Fruit fly (Drosophila melanogaster) whole organism, embryonic: ENCODE data around the gene CG15418.
A peak's percentile ranks its signal among the peaks of the same experiment; 100 is the strongest.

Experiments used
- B-H1 ChIP-seq: fragments of 200-800 bp; sonication (Bioruptor generic); IDR thresholded peaks from 3 replicates; pipeline ENCODE4 v1.3.6; 2022; ENCODE audit warnings: missing biosample characterization, missing genetic modification characterization
- CG10147 ChIP-seq: fragments of 200-800 bp; sonication (Bioruptor generic); optimal IDR thresholded peaks from 2 replicates; lab custom pipeline; 2019; ENCODE audit warnings: missing biosample characterization, mild to moderate bottlenecking, missing genetic modification characterization, moderate library complexity
- CG11560 ChIP-seq: fragments of 200-800 bp; sonication (Bioruptor generic); IDR thresholded peaks from 3 replicates; pipeline ENCODE4 v1.3.6; 2022; ENCODE audit warnings: missing biosample characterization, missing genetic modification characterization
- CG12659 ChIP-seq: fragments of 200-800 bp; sonication (Bioruptor generic); optimal IDR thresholded peaks from 3 replicates; lab custom pipeline; 2017; ENCODE audit warnings: mild to moderate bottlenecking, missing biosample characterization, missing genetic modification reagents, missing genetic modification characterization
- CG13296 ChIP-seq: fragments of 200-800 bp; sonication (Bioruptor generic); optimal IDR thresholded peaks from 3 replicates; lab custom pipeline; 2018; ENCODE audit warnings: missing biosample characterization, mild to moderate bottlenecking, missing genetic modification characterization
- CG17802 ChIP-seq: fragments of 200-800 bp; sonication (Bioruptor generic); optimal IDR thresholded peaks from 2 replicates; lab custom pipeline; 2018; ENCODE audit warnings: missing biosample characterization, mild to moderate bottlenecking, missing genetic modification characterization, moderate library complexity
- CG17912 ChIP-seq: fragments of 200-800 bp; sonication (Bioruptor generic); optimal IDR thresholded peaks from 2 replicates; lab custom pipeline; 2018; ENCODE audit warnings: missing biosample characterization, mild to moderate bottlenecking, missing genetic modification characterization
- CG1792 ChIP-seq: fragments of 200-800 bp; sonication (Bioruptor generic); optimal IDR thresholded peaks from 2 replicates; lab custom pipeline; 2016; ENCODE audit warnings: missing biosample characterization, missing genetic modification characterization
- CG1832 ChIP-seq: fragments of 200-800 bp; sonication (Bioruptor generic); optimal IDR thresholded peaks from 2 replicates; lab custom pipeline; 2017; ENCODE audit warnings: missing biosample characterization, mild to moderate bottlenecking, missing genetic modification characterization, inconsistent platforms
- CG18476 ChIP-seq: fragments of 200-800 bp; sonication (Bioruptor generic); optimal IDR thresholded peaks from 2 replicates; lab custom pipeline; 2016; ENCODE audit warnings: missing biosample characterization, mild to moderate bottlenecking, missing genetic modification characterization
- CG2202 ChIP-seq: fragments of 200-800 bp; sonication (Bioruptor generic); optimal IDR thresholded peaks from 2 replicates; lab custom pipeline; 2018; ENCODE audit warnings: missing biosample characterization, mild to moderate bottlenecking, missing genetic modification characterization
- CG3065 ChIP-seq: fragments of 200-800 bp; sonication (Bioruptor generic); optimal IDR thresholded peaks from 2 replicates; lab custom pipeline; 2016; ENCODE audit warnings: missing biosample characterization, missing genetic modification characterization
- CG3407 ChIP-seq: fragments of 200-800 bp; sonication (Bioruptor generic); optimal IDR thresholded peaks from 2 replicates; lab custom pipeline; 2018; ENCODE audit warnings: missing biosample characterization, mild to moderate bottlenecking, missing genetic modification characterization
- CG3995 ChIP-seq: fragments of 200-800 bp; sonication (Bioruptor generic); optimal IDR thresholded peaks from 3 replicates; lab custom pipeline; 2016; ENCODE audit warnings: missing biosample characterization, missing genetic modification characterization
- CG4282 ChIP-seq: fragments of 200-800 bp; sonication (Bioruptor generic); optimal IDR thresholded peaks from 2 replicates; lab custom pipeline; 2016; ENCODE audit warnings: missing biosample characterization, missing genetic modification characterization
- CG4360 ChIP-seq: fragments of 200-800 bp; sonication (Bioruptor generic); IDR thresholded peaks from 2 replicates; pipeline ENCODE4 v1.3.6; 2022; ENCODE audit warnings: missing biosample characterization, missing genetic modification characterization
- CG5953 ChIP-seq: fragments of 200-800 bp; sonication (Bioruptor generic); IDR thresholded peaks from 2 replicates; pipeline ENCODE4 v1.3.6; 2022; ENCODE audit warnings: missing biosample characterization, missing genetic modification characterization
- CG6689 ChIP-seq: fragments of 200-800 bp; sonication (Bioruptor generic); IDR thresholded peaks from 2 replicates; pipeline ENCODE4 v1.3.6; 2022; ENCODE audit warnings: missing biosample characterization, missing genetic modification characterization
- CG9437 ChIP-seq: fragments of 200-800 bp; sonication (Bioruptor generic); optimal IDR thresholded peaks from 2 replicates; lab custom pipeline; 2018; ENCODE audit warnings: missing biosample characterization, mild to moderate bottlenecking, missing genetic modification characterization
- CG9609 ChIP-seq: fragments of 200-800 bp; sonication (Bioruptor generic); optimal IDR thresholded peaks from 3 replicates; lab custom pipeline; 2016; ENCODE audit warnings: missing biosample characterization, missing genetic modification characterization
- Camta ChIP-seq: fragments of 200-800 bp; sonication (Bioruptor generic); optimal IDR thresholded peaks from 2 replicates; lab custom pipeline; 2016; ENCODE audit warnings: missing biosample characterization, missing genetic modification characterization
- Chrac-16 ChIP-seq: fragments of 200-800 bp; sonication (Bioruptor generic); optimal IDR thresholded peaks from 3 replicates; lab custom pipeline; 2016; ENCODE audit warnings: missing biosample characterization, missing genetic modification characterization
- Dek ChIP-seq: fragments of 200-800 bp; sonication (Bioruptor generic); optimal IDR thresholded peaks from 3 replicates; lab custom pipeline; 2019; ENCODE audit warnings: missing biosample characterization, mild to moderate bottlenecking, missing genetic modification characterization, moderate library complexity
- Eip74EF ChIP-seq, 2 experiments: fragments of 200-800 bp in 1 of 2; fragments of >200 bp in 1 of 2; sonication (Bioruptor generic) in 1 of 2; optimal IDR thresholded peaks; 2 replicates each; lab custom pipeline; 2017 to 2019; ENCODE audit warnings: missing biosample characterization in 2 of 2, missing genetic modification characterization in 2 of 2, mild to moderate bottlenecking in 1 of 2, moderate library complexity in 1 of 2
- H15 ChIP-seq: fragments of 200-800 bp; sonication (Bioruptor generic); IDR thresholded peaks from 3 replicates; pipeline ENCODE4 v1.3.6; 2022; ENCODE audit warnings: missing biosample characterization, missing genetic modification characterization
- HLH54F ChIP-seq: fragments of 200-800 bp; sonication (Bioruptor generic); optimal IDR thresholded peaks from 3 replicates; lab custom pipeline; 2016; ENCODE audit warnings: missing biosample characterization, missing genetic modification characterization
- Hr51 ChIP-seq, 2 experiments: fragments of 200-800 bp; sonication (Bioruptor generic); optimal IDR thresholded peaks; 2 replicates in 1 of 2; 3 replicates in 1 of 2; lab custom pipeline; 2016 to 2018; ENCODE audit warnings: missing biosample characterization in 2 of 2, missing genetic modification characterization in 2 of 2, mild to moderate bottlenecking in 1 of 2, moderate library complexity in 1 of 2
- Kr ChIP-seq: fragments of 200-800 bp; sonication (Bioruptor generic); optimal IDR thresholded peaks from 2 replicates; lab custom pipeline; 2017; ENCODE audit warnings: missing biosample characterization, mild to moderate bottlenecking, missing genetic modification characterization
- Mrtf ChIP-seq: fragments of 200-800 bp; sonication (Bioruptor generic); IDR thresholded peaks from 3 replicates; pipeline ENCODE4 v1.3.6; 2022; ENCODE audit warnings: missing biosample characterization, missing genetic modification characterization
- NFAT ChIP-seq: fragments of 200-800 bp; sonication (Bioruptor generic); IDR thresholded peaks from 2 replicates; pipeline ENCODE4 v1.3.6; 2022; ENCODE audit warnings: missing biosample characterization, missing genetic modification characterization
- Ptx1 ChIP-seq: fragments of 200-800 bp; sonication (Bioruptor generic); IDR thresholded peaks from 2 replicates; pipeline ENCODE4 v1.3.6; 2022; ENCODE audit warnings: missing biosample characterization, missing genetic modification characterization
- Sry-β ChIP-seq: fragments of 200-800 bp; sonication (Bioruptor generic); optimal IDR thresholded peaks from 2 replicates; lab custom pipeline; 2018; ENCODE audit warnings: missing biosample characterization, mild to moderate bottlenecking, missing genetic modification characterization, moderate library complexity
- Ssrp ChIP-seq: fragments of 200-800 bp; sonication (Bioruptor generic); optimal IDR thresholded peaks from 2 replicates; lab custom pipeline; 2018; ENCODE audit warnings: missing biosample characterization, mild to moderate bottlenecking, missing genetic modification characterization, moderate library complexity
- ac ChIP-seq: fragments of 200-800 bp; sonication (Bioruptor generic); optimal IDR thresholded peaks from 3 replicates; lab custom pipeline; 2017; ENCODE audit warnings: missing biosample characterization, mild to moderate bottlenecking, missing genetic modification characterization
- br ChIP-seq: fragments of >200 bp; optimal IDR thresholded peaks from 2 replicates; lab custom pipeline; 2017
- cad ChIP-seq: fragments of >200 bp; optimal IDR thresholded peaks from 2 replicates; lab custom pipeline; 2017; ENCODE audit warnings: missing biosample characterization, missing genetic modification characterization
- crol ChIP-seq: fragments of 200-800 bp; sonication (Bioruptor generic); IDR thresholded peaks from 2 replicates; pipeline ENCODE4 v1.3.6; 2022; ENCODE audit warnings: missing biosample characterization, missing genetic modification characterization
- dm ChIP-seq: fragments of 200-800 bp; sonication (Bioruptor generic); optimal IDR thresholded peaks from 3 replicates; lab custom pipeline; 2016; ENCODE audit warnings: missing biosample characterization, missing genetic modification characterization
- ems ChIP-seq: fragments of 200-800 bp; sonication (Bioruptor generic); optimal IDR thresholded peaks from 3 replicates; lab custom pipeline; 2016; ENCODE audit warnings: missing biosample characterization, missing genetic modification characterization
- fd102C ChIP-seq: fragments of 200-800 bp; sonication (Bioruptor generic); optimal IDR thresholded peaks from 2 replicates; lab custom pipeline; 2018; ENCODE audit warnings: missing biosample characterization, mild to moderate bottlenecking, missing genetic modification characterization, moderate library complexity
- fd3F ChIP-seq: fragments of 200-800 bp; sonication (Bioruptor generic); optimal IDR thresholded peaks from 2 replicates; lab custom pipeline; 2018; ENCODE audit warnings: missing biosample characterization, mild to moderate bottlenecking, missing genetic modification characterization, moderate library complexity
- gcm ChIP-seq: fragments of 200-800 bp; sonication (Bioruptor generic); optimal IDR thresholded peaks from 2 replicates; lab custom pipeline; 2019; ENCODE audit warnings: missing biosample characterization, mild to moderate bottlenecking, missing genetic modification characterization, moderate library complexity
- hkb ChIP-seq, 2 experiments: fragments of 200-800 bp in 1 of 2; fragments of >200 bp in 1 of 2; sonication (Bioruptor generic) in 1 of 2; IDR thresholded peaks in 1 of 2; optimal IDR thresholded peaks in 1 of 2; 2 replicates each; pipeline versions ENCODE4 v1.3.6 to Lab custom; 2017 to 2022; ENCODE audit warnings: missing biosample characterization in 1 of 2, missing genetic modification characterization in 1 of 2
- jumu ChIP-seq: fragments of 200-800 bp; sonication (Bioruptor generic); optimal IDR thresholded peaks from 3 replicates; lab custom pipeline; 2016; ENCODE audit warnings: missing biosample characterization, missing genetic modification characterization
- ken ChIP-seq: fragments of 200-800 bp; sonication (Bioruptor generic); IDR thresholded peaks from 3 replicates; pipeline ENCODE4 v1.3.6; 2022; ENCODE audit warnings: missing biosample characterization, missing genetic modification characterization
- kni ChIP-seq: fragments of 200-800 bp; sonication (Bioruptor generic); optimal IDR thresholded peaks from 3 replicates; lab custom pipeline; 2017; ENCODE audit warnings: mild to moderate bottlenecking, missing biosample characterization, missing genetic modification reagents, missing genetic modification characterization
- prd ChIP-seq, 3 experiments: fragments of >200 bp in 2 of 3; fragments of 200-800 bp in 1 of 3; sonication (Bioruptor generic) in 1 of 3; optimal IDR thresholded peaks in 2 of 3; IDR thresholded peaks in 1 of 3; 2 replicates in 2 of 3; 3 replicates in 1 of 3; pipeline versions ENCODE4 v1.3.6 to Lab custom; 2017 to 2022; ENCODE audit warnings: missing biosample characterization in 1 of 3, missing genetic modification characterization in 1 of 3
- row ChIP-seq: fragments of 200-800 bp; sonication (Bioruptor generic); IDR thresholded peaks from 3 replicates; pipeline ENCODE4 v1.3.6; 2022; ENCODE audit warnings: missing biosample characterization, missing genetic modification characterization
- sisA ChIP-seq: fragments of 200-800 bp; sonication (Bioruptor generic); IDR thresholded peaks from 2 replicates; pipeline ENCODE4 v1.3.6; 2022; ENCODE audit warnings: missing biosample characterization, missing genetic modification characterization
- vfl ChIP-seq: fragments of 200-800 bp; sonication (Bioruptor generic); optimal IDR thresholded peaks from 2 replicates; lab custom pipeline; 2016; ENCODE audit warnings: missing biosample characterization, missing genetic modification characterization
- zen ChIP-seq: fragments of 200-800 bp; sonication (Bioruptor generic); optimal IDR thresholded peaks from 3 replicates; lab custom pipeline; 2018; ENCODE audit warnings: missing biosample characterization, mild to moderate bottlenecking, missing genetic modification characterization, moderate library complexity

The CG15418 gene

DNA sequence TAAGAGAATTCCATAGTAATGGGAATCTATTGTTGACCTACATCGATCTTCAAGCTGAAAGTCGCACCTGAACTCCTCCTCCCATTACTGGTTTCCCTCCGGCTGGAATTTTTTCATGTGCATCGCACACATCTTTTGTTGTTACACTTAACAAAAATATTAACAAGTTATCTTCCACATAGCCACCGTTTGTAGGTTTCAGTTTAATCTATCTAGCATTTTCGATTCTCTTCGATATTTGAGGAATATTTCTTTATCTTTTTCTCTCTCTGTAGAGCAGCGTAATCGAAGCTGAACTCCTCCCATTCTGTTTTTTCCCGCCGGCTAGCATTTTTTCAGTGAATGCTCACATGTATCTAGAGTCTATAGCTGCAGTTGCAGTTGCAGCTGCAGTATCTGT lies 3.3 kb upstream of the CG15418 start (continued):
- TF ChIP-seq gcm (GFP tag; lab: Kevin White, UChicago) (no peak), CG11560 (tag; lab: Robert Waterston, UW) (no peak), CG10147 (GFP tag; lab: Kevin White, UChicago) (no peak), crol (GFP tag; lab: Robert Waterston, UW) (no peak), jumu (GFP tag; lab: Kevin White, UChicago) (no peak), CG17912 (GFP tag; lab: Kevin White, UChicago) (no peak), zen (tag; lab: Kevin White, UChicago) (peak; percentile 5), Ptx1 (GFP tag; lab: Robert Waterston, UW) (peak; percentile 32; the same call in 1 of the 2 replicates), vfl (GFP tag; lab: Kevin White, UChicago) (no peak), row (peak; percentile 48; the same call in 2 of the 3 replicates), NFAT (GFP tag; lab: Robert Waterston, UW) (no peak), CG1792 (GFP tag; lab: Kevin White, UChicago) (no peak), ac (no peak), fd102C (GFP tag; lab: Kevin White, UChicago) (no peak), CG3995 (no peak), CG1832 (GFP tag; lab: Kevin White, UChicago) (no peak), fd3F (no peak), Hr51 (GFP tag; optimal IDR thresholded peaks at IDR 0.05; lab: Kevin White, UChicago) (no peak), CG4282 (no peak), Ssrp (tag; lab: Kevin White, UChicago) (no peak), dm (GFP tag; lab: Kevin White, UChicago) (no peak), Camta (GFP tag; lab: Kevin White, UChicago) (no peak), ems (GFP tag; lab: Kevin White, UChicago) (no peak), CG5953 (GFP tag; lab: Robert Waterston, UW) (no peak), Kr (no peak), ken (GFP tag; lab: Robert Waterston, UW) (no peak), Mrtf (no peak), H15 (no peak), Sry-β (GFP tag; lab: Kevin White, UChicago) (no peak), Dek (no peak), CG6689 (no peak), CG2202 (tag; lab: Kevin White, UChicago) (no peak), CG9437 (no peak), B-H1 (GFP tag; lab: Robert Waterston, UW) (no peak), kni (GFP tag; lab: Kevin White, UChicago) (no peak), CG4360 (no peak), CG18476 (GFP tag; lab: Kevin White, UChicago) (no peak), Chrac-16 (GFP tag; lab: Kevin White, UChicago) (no peak), cad (GFP tag; lab: Kevin White, UChicago) (no peak), CG13296 (GFP tag; lab: Kevin White, UChicago) (no peak), prd (optimal IDR thresholded peaks at IDR 0.05; lab: Kevin White, UChicago) (no peak), prd (GFP tag; IDR thresholded peaks at IDR 0.05; lab: Robert Waterston, UW) (peak; percentile 44; the same call in 2 of the 3 replicates), br (lab: Kevin White, UChicago) (no peak), Eip74EF (GFP tag; optimal IDR thresholded peaks at IDR 0.05; lab: Kevin White, UChicago) (no peak), CG17802 (tag; lab: Kevin White, UChicago) (no peak), CG3065 (GFP tag; lab: Kevin White, UChicago) (no peak), HLH54F (GFP tag; lab: Kevin White, UChicago) (no peak), CG12659 (GFP tag; lab: Kevin White, UChicago) (no peak), hkb (optimal IDR thresholded peaks at IDR 0.05; lab: Kevin White, UChicago) (no peak), hkb (GFP tag; IDR thresholded peaks at IDR 0.05; lab: Robert Waterston, UW) (no peak), CG3407 (GFP tag; lab: Kevin White, UChicago) (no peak), sisA (GFP tag; lab: Robert Waterston, UW) (peak; percentile 24; the same call in 1 of the 2 replicates), CG9609 (no peak)
